Fruit fly (Drosophila melanogaster) whole organism, prepupa: ENCODE data around the gene RnpS1.

Experiments used
- Blimp-1 ChIP-seq: fragments of 200-800 bp; sonication (Bioruptor generic); optimal IDR thresholded peaks from 3 replicates; lab custom pipeline; 2017; ENCODE audit warnings: missing biosample characterization, missing genetic modification characterization, mild to moderate bottlenecking, moderate library complexity, missing genetic modification reagents
- CG10631 ChIP-seq: fragments of 200-800 bp; sonication (Bioruptor generic); optimal IDR thresholded peaks from 2 replicates; lab custom pipeline; 2016; ENCODE audit warnings: missing biosample characterization, missing genetic modification characterization
- CG11294 ChIP-seq: fragments of 200-800 bp; sonication (Bioruptor generic); IDR thresholded peaks from 2 replicates; pipeline ENCODE4 v1.3.6; 2022; ENCODE audit warnings: missing biosample characterization, missing genetic modification characterization
- CG11902 ChIP-seq: fragments of 200-800 bp; sonication (Bioruptor generic); optimal IDR thresholded peaks from 3 replicates; lab custom pipeline; 2016; ENCODE audit warnings: missing biosample characterization, missing genetic modification characterization
- CG1621 ChIP-seq: fragments of 200-800 bp; sonication (Bioruptor generic); optimal IDR thresholded peaks from 3 replicates; lab custom pipeline; 2018; ENCODE audit warnings: missing biosample characterization, mild to moderate bottlenecking, missing genetic modification characterization
- CG16779 ChIP-seq: fragments of 200-800 bp; sonication (Bioruptor generic); optimal IDR thresholded peaks from 3 replicates; lab custom pipeline; 2017; ENCODE audit warnings: missing biosample characterization, mild to moderate bottlenecking, missing genetic modification characterization
- CG3032 ChIP-seq: fragments of 200-800 bp; optimal IDR thresholded peaks from 2 replicates; lab custom pipeline; 2019; ENCODE audit warnings: missing biosample characterization, mild to moderate bottlenecking, missing genetic modification characterization, moderate library complexity
- CG31627 ChIP-seq: fragments of 200-800 bp; sonication (Bioruptor generic); optimal IDR thresholded peaks from 3 replicates; lab custom pipeline; 2016; ENCODE audit warnings: missing biosample characterization, missing genetic modification characterization
- CG32006 ChIP-seq: fragments of 200-800 bp; sonication (Bioruptor generic); optimal IDR thresholded peaks from 3 replicates; lab custom pipeline; 2017; ENCODE audit warnings: missing biosample characterization, mild to moderate bottlenecking, missing genetic modification characterization
- CG34406 ChIP-seq: fragments of 200-800 bp; sonication (Bioruptor generic); optimal IDR thresholded peaks from 3 replicates; lab custom pipeline; 2016; ENCODE audit warnings: missing biosample characterization, missing genetic modification characterization
- CG3919 ChIP-seq: fragments of 200-800 bp; sonication (Bioruptor generic); optimal IDR thresholded peaks from 3 replicates; lab custom pipeline; 2016; ENCODE audit warnings: missing biosample characterization, missing genetic modification characterization
- CG4318 ChIP-seq: fragments of 200-800 bp; sonication (Bioruptor generic); optimal IDR thresholded peaks from 3 replicates; lab custom pipeline; 2017; ENCODE audit warnings: missing biosample characterization, mild to moderate bottlenecking, missing genetic modification characterization
- CG6276 ChIP-seq: fragments of 200-800 bp; sonication (Bioruptor generic); optimal IDR thresholded peaks from 2 replicates; lab custom pipeline; 2017; ENCODE audit warnings: missing biosample characterization, mild to moderate bottlenecking, missing genetic modification characterization
- CG6792 ChIP-seq: fragments of 200-800 bp; sonication (Bioruptor generic); optimal IDR thresholded peaks from 3 replicates; lab custom pipeline; 2016; ENCODE audit warnings: missing biosample characterization, missing genetic modification characterization
- CG6808 ChIP-seq: fragments of 200-800 bp; sonication (Bioruptor generic); optimal IDR thresholded peaks from 3 replicates; lab custom pipeline; 2017; ENCODE audit warnings: missing biosample characterization, missing genetic modification characterization, mild to moderate bottlenecking, moderate library complexity, missing genetic modification reagents
- CG6854 ChIP-seq: fragments of 200-800 bp; sonication (Bioruptor generic); optimal IDR thresholded peaks from 2 replicates; lab custom pipeline; 2017; ENCODE audit warnings: missing biosample characterization, mild to moderate bottlenecking, missing genetic modification characterization
- CG7368 ChIP-seq: fragments of 200-800 bp; sonication (Bioruptor generic); optimal IDR thresholded peaks from 3 replicates; lab custom pipeline; 2016; ENCODE audit warnings: missing biosample characterization, missing genetic modification characterization
- CG8119 ChIP-seq: fragments of 200-800 bp; sonication (Bioruptor generic); IDR thresholded peaks from 3 replicates; pipeline ENCODE4 v1.3.6; 2022; ENCODE audit warnings: missing biosample characterization, missing genetic modification characterization
- CG8319 ChIP-seq: fragments of 200-800 bp; sonication (Bioruptor generic); optimal IDR thresholded peaks from 3 replicates; lab custom pipeline; 2016; ENCODE audit warnings: missing biosample characterization, missing genetic modification characterization
- CG8632 ChIP-seq: fragments of 200-800 bp; sonication (Bioruptor generic); optimal IDR thresholded peaks from 3 replicates; lab custom pipeline; 2016; ENCODE audit warnings: missing biosample characterization, missing genetic modification characterization
- CG9139 ChIP-seq: fragments of 200-800 bp; sonication (Bioruptor generic); optimal IDR thresholded peaks from 3 replicates; lab custom pipeline; 2017; ENCODE audit warnings: missing biosample characterization, mild to moderate bottlenecking, missing genetic modification characterization
- Eip75B ChIP-seq: fragments of 200-800 bp; sonication (Bioruptor generic); optimal IDR thresholded peaks from 3 replicates; lab custom pipeline; 2016; ENCODE audit warnings: missing biosample characterization, missing genetic modification characterization
- Eip78C ChIP-seq: fragments of 200-800 bp; sonication (Bioruptor generic); peaks from one replicate; lab custom pipeline; 2016; ENCODE audit warnings: missing biosample characterization, missing genetic modification characterization
- Eip93F ChIP-seq: fragments of 200-800 bp; sonication (Bioruptor generic); optimal IDR thresholded peaks from 2 replicates; lab custom pipeline; 2016; ENCODE audit warnings: missing biosample characterization, mild to moderate bottlenecking, missing genetic modification characterization
- Gug ChIP-seq: fragments of 200-800 bp; sonication (Bioruptor generic); IDR thresholded peaks from 2 replicates; pipeline ENCODE4 v1.3.6; 2022; ENCODE audit warnings: missing biosample characterization, missing genetic modification characterization
- Hr38 ChIP-seq: sonication (Bioruptor generic); optimal IDR thresholded peaks from 2 replicates; lab custom pipeline; 2016; ENCODE audit warnings: missing biosample characterization, missing genetic modification characterization
- Hr39 ChIP-seq: fragments of 200-800 bp; sonication (Bioruptor generic); optimal IDR thresholded peaks from 2 replicates; lab custom pipeline; 2016; ENCODE audit warnings: missing biosample characterization, missing genetic modification characterization
- Hr4 ChIP-seq: fragments of 200-800 bp; sonication (Bioruptor generic); optimal IDR thresholded peaks from 3 replicates; lab custom pipeline; 2016; ENCODE audit warnings: missing biosample characterization, missing genetic modification characterization
- Met ChIP-seq: fragments of 200-800 bp; sonication (Bioruptor generic); optimal IDR thresholded peaks from 3 replicates; lab custom pipeline; 2016; ENCODE audit warnings: missing biosample characterization, missing genetic modification characterization
- OdsH ChIP-seq: fragments of 200-800 bp; sonication (Bioruptor generic); optimal IDR thresholded peaks from 3 replicates; lab custom pipeline; 2016; ENCODE audit warnings: missing biosample characterization, missing genetic modification characterization
- Smox ChIP-seq: fragments of 200-800 bp; sonication (Bioruptor generic); optimal IDR thresholded peaks from 3 replicates; lab custom pipeline; 2016; ENCODE audit warnings: missing biosample characterization, missing genetic modification characterization
- Sox102F ChIP-seq: fragments of 200-800 bp; sonication (Bioruptor generic); optimal IDR thresholded peaks from 2 replicates; lab custom pipeline; 2016; ENCODE audit warnings: missing biosample characterization, mild to moderate bottlenecking, missing genetic modification characterization
- Sox14 ChIP-seq: fragments of 200-800 bp; sonication (Bioruptor generic); optimal IDR thresholded peaks from 3 replicates; lab custom pipeline; 2016; ENCODE audit warnings: missing biosample characterization, missing genetic modification characterization
- Sox15 ChIP-seq: fragments of 200-800 bp; sonication (Bioruptor generic); optimal IDR thresholded peaks from 3 replicates; lab custom pipeline; 2016; ENCODE audit warnings: missing biosample characterization, missing genetic modification characterization
- achi ChIP-seq: fragments of 200-800 bp; sonication (Bioruptor generic); optimal IDR thresholded peaks from 3 replicates; lab custom pipeline; 2016; ENCODE audit warnings: missing biosample characterization, missing genetic modification characterization
- acj6 ChIP-seq: fragments of 200-800 bp; sonication (Bioruptor generic); optimal IDR thresholded peaks from 3 replicates; lab custom pipeline; 2016; ENCODE audit warnings: missing biosample characterization, missing genetic modification characterization
- cyc ChIP-seq: fragments of 200-800 bp; sonication (Bioruptor generic); optimal IDR thresholded peaks from 3 replicates; lab custom pipeline; 2016; ENCODE audit warnings: missing biosample characterization, missing genetic modification characterization
- dac ChIP-seq: fragments of 200-800 bp; sonication (Bioruptor generic); optimal IDR thresholded peaks from 2 replicates; lab custom pipeline; 2017; ENCODE audit warnings: missing biosample characterization, mild to moderate bottlenecking, missing genetic modification characterization
- eg ChIP-seq: fragments of 200-800 bp; sonication (Bioruptor generic); IDR thresholded peaks from 3 replicates; pipeline ENCODE4 v1.3.6; 2022; ENCODE audit warnings: missing biosample characterization, missing genetic modification characterization
- esn ChIP-seq: fragments of 200-800 bp; sonication (Bioruptor generic); optimal IDR thresholded peaks from 2 replicates; lab custom pipeline; 2016; ENCODE audit warnings: missing biosample characterization, mild to moderate bottlenecking, missing genetic modification characterization, moderate library complexity
- fd85E ChIP-seq: fragments of 200-800 bp; sonication (Bioruptor generic); optimal IDR thresholded peaks from 3 replicates; lab custom pipeline; 2016; ENCODE audit warnings: missing biosample characterization, missing genetic modification characterization
- fkh ChIP-seq: fragments of 200-800 bp; sonication (Bioruptor generic); optimal IDR thresholded peaks from 3 replicates; lab custom pipeline; 2017; ENCODE audit warnings: missing biosample characterization, mild to moderate bottlenecking, missing genetic modification characterization, moderate library complexity
- lz ChIP-seq: fragments of 200-800 bp; sonication (Bioruptor generic); optimal IDR thresholded peaks from 3 replicates; lab custom pipeline; 2016; ENCODE audit warnings: missing biosample characterization, missing genetic modification characterization
- net ChIP-seq: fragments of 200-800 bp; sonication (Bioruptor generic); optimal IDR thresholded peaks from 3 replicates; lab custom pipeline; 2016; ENCODE audit warnings: missing biosample characterization, missing genetic modification characterization
- salr ChIP-seq, 2 experiments: fragments of 200-800 bp; sonication (Bioruptor generic); optimal IDR thresholded peaks; 3 replicates each; lab custom pipeline; 2016 to 2018; ENCODE audit warnings: missing biosample characterization in 2 of 2, missing genetic modification characterization in 2 of 2, mild to moderate bottlenecking in 1 of 2
- spab ChIP-seq: fragments of 200-800 bp; sonication (Bioruptor generic); optimal IDR thresholded peaks from 2 replicates; lab custom pipeline; 2017; ENCODE audit warnings: missing biosample characterization, mild to moderate bottlenecking, missing genetic modification characterization, missing genetic modification reagents
- ss ChIP-seq, 2 experiments: fragments of 200-800 bp; sonication (Bioruptor generic); optimal IDR thresholded peaks; 2 replicates in 1 of 2; 3 replicates in 1 of 2; lab custom pipeline; 2017 to 2018; ENCODE audit warnings: mild to moderate bottlenecking in 2 of 2, missing biosample characterization in 2 of 2, missing genetic modification characterization in 2 of 2, moderate library complexity in 1 of 2
- topi ChIP-seq: fragments of 200-800 bp; sonication (Bioruptor generic); optimal IDR thresholded peaks from 3 replicates; lab custom pipeline; 2016; ENCODE audit warnings: missing biosample characterization, missing genetic modification characterization
- vri ChIP-seq: fragments of 200-800 bp; sonication (Bioruptor generic); optimal IDR thresholded peaks from 3 replicates; lab custom pipeline; 2016; ENCODE audit warnings: missing biosample characterization, mild to moderate bottlenecking, missing genetic modification characterization

The RnpS1 gene

DNA sequence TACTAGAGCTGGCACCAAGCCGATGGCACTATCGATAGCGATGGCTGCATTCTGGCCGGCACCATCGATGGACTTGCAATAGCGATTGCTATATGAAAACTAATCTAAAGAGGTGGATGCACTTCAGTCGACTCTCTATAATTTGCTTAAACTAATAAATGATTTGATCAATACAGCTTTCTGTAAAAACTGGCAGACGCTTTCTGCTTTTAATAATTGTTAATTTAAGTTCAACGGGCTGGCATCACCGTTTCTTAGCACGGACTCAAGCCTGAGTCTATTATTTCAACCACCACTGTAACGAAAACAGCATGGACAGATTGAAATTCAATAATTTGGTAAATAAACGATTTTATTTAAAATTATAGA, 38.8 kb upstream of the RnpS1 start, which contains the start of the genes Ras85D and Rlb1 (continued):
- TF ChIP-seq topi: peak; percentile 49
- TF ChIP-seq eg (GFP tag; lab: Robert Waterston, UW): no peak
- peak; percentile 72 for TF ChIP-seq cyc (GFP tag; lab: Kevin White, UChicago)
- TF ChIP-seq CG34406: no peak
- TF ChIP-seq lz (GFP tag; lab: Kevin White, UChicago): peak; percentile 70
- peak; percentile 69 for TF ChIP-seq acj6 (GFP tag; lab: Kevin White, UChicago)
- TF ChIP-seq Hr39 (GFP tag; lab: Kevin White, UChicago): peak; percentile 79
- TF ChIP-seq Hr38 (GFP tag; lab: Kevin White, UChicago): peak; percentile 29
- peak; percentile 73 for TF ChIP-seq esn
- TF ChIP-seq CG3919 (GFP tag; lab: Kevin White, UChicago): no peak

dm6 chr3R:9515860-9516344, 35.9 kb upstream of the RnpS1 start, which contains the start of the genes mRpL47, CG8176 and Kdm3:
Gene mRpL47, minus strand, starts transcription at chr3R:9515908.
Gene CG8176, plus strand, starts transcription at chr3R:9516007.
Gene Kdm3, plus strand, starts transcription at chr3R:9516007.
- TF ChIP-seq Sox14 (GFP tag; lab: Kevin White, UChicago) (peak; percentile 69), Met (no peak), Sox102F (GFP tag; lab: Kevin White, UChicago) (no peak), CG6808 (GFP tag; lab: Kevin White, UChicago) (no peak), CG1621 (tag; lab: Kevin White, UChicago) (no peak), CG6276 (no peak), OdsH (GFP tag; lab: Kevin White, UChicago) (no peak), acj6 (GFP tag; lab: Kevin White, UChicago) (no peak), CG11294 (GFP tag; lab: Robert Waterston, UW) (no peak), Smox (GFP tag; lab: Kevin White, UChicago) (no peak), eg (GFP tag; lab: Robert Waterston, UW) (no peak), Eip75B (no peak), CG32006 (GFP tag; lab: Kevin White, UChicago) (no peak), ss (GFP tag; optimal IDR thresholded peaks at IDR 0.05; lab: Kevin White, UChicago) (no peak), fkh (GFP tag; lab: Kevin White, UChicago) (no peak), esn (peak; percentile 25), lz (GFP tag; lab: Kevin White, UChicago) (peak; percentile 46), Hr39 (GFP tag; lab: Kevin White, UChicago) (no peak), CG16779 (tag; lab: Kevin White, UChicago) (no peak), salr (GFP tag; optimal IDR thresholded peaks at IDR 0.05; lab: Kevin White, UChicago) (no peak), Eip93F (GFP tag; lab: Kevin White, UChicago) (no peak), CG10631 (GFP tag; lab: Kevin White, UChicago) (no peak), spab (GFP tag; lab: Kevin White, UChicago) (no peak), CG8319 (no peak), CG11902 (GFP tag; lab: Kevin White, UChicago) (no peak), CG31627 (GFP tag; lab: Kevin White, UChicago) (peak; percentile 72), CG3032 (tag; lab: Kevin White, UChicago) (peak; percentile 36), CG6854 (GFP tag; lab: Kevin White, UChicago) (no peak), CG7368 (GFP tag; lab: Kevin White, UChicago) (no peak), Hr38 (GFP tag; lab: Kevin White, UChicago) (no peak), CG8119 (GFP tag; lab: Robert Waterston, UW) (no peak), CG34406 (no peak), Gug (GFP tag; lab: Robert Waterston, UW) (no peak), topi (peak; percentile 28), Hr4 (GFP tag; lab: Kevin White, UChicago) (no peak), CG9139 (GFP tag; lab: Kevin White, UChicago) (no peak), achi (no peak), CG3919 (GFP tag; lab: Kevin White, UChicago) (no peak), dac (no peak), Sox15 (GFP tag; lab: Kevin White, UChicago) (peak; percentile 0), fd85E (GFP tag; lab: Kevin White, UChicago) (no peak), Blimp-1 (no peak), CG4318 (no peak), Eip78C (no peak), CG6792 (no peak), vri (GFP tag; lab: Kevin White, UChicago) (peak; percentile 65), net (GFP tag; lab: Kevin White, UChicago) (no peak), CG8632 (GFP tag; lab: Kevin White, UChicago) (no peak)
